Worm (Caenorhabditis elegans): ENCODE measurements around the gene nduf-9.

ce11 chrIII:3191729-3192128 lies 56.6 kb downstream of the nduf-9 start:
- TF ChIP-seq aly-2 (tag; optimal IDR thresholded peaks at IDR 0.05) (no peak), unc-55 (GFP tag; optimal IDR thresholded peaks at IDR 0.05) (no peak), mab-5 (tag; optimal IDR thresholded peaks at IDR 0.05) (no peak), nhr-237 (tag; optimal IDR thresholded peaks at IDR 0.05) (no peak), lin-11 (tag; optimal IDR thresholded peaks at IDR 0.05) (no peak)

Data from whole organism, L2 larva.